Worm (Caenorhabditis elegans): ENCODE measurements around the gene snx-14.

DNA sequence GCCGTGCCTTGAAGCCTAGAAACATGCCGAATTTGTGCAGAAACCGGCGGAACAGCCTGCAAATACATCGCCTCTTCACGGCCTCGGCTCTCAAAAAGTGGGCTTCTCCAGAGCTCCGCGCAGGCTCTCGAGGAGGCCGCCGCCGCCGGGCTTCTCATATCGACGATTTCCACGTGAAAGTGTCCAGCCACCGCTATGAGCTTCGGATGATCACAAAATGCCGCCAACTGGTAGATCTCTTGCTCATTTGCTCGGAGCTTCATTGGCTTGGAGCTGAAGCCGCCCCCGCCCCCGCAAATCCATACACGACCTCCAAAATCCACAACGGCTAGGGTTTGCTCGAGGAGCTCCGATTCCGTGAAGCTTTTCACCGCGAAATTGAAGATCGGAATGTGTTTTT, 29.5 kb upstream of the snx-14 start:
- TF ChIP-seq nhr-76 (tag; optimal IDR thresholded peaks at IDR 0.05) (no peak), lin-13 (tag; optimal IDR thresholded peaks at IDR 0.05) (no peak), ceh-83 (GFP tag; optimal IDR thresholded peaks at IDR 0.05) (no peak), blmp-1 (tag; optimal IDR thresholded peaks at IDR 0.05) (no peak), nhr-28 (tag; optimal IDR thresholded peaks at IDR 0.05) (no peak), unc-120 (tag; optimal IDR thresholded peaks at IDR 0.05; ENCODE audit: poor library complexity, severe bottlenecking) (no peak), hlh-1 (tag; optimal IDR thresholded peaks at IDR 0.05) (no peak), pha-4 (tag; optimal IDR thresholded peaks at IDR 0.05) (no peak), elt-1 (tag; optimal IDR thresholded peaks at IDR 0.05; ENCODE audit: borderline replicate concordance, insufficient read depth) (no peak), unc-62 (GFP tag; optimal IDR thresholded peaks at IDR 0.05) (no peak), zip-8 (tag; optimal IDR thresholded peaks at IDR 0.05) (no peak)

Data from whole organism, mixed stage, embryonic.